Worm (Caenorhabditis elegans) whole organism, late embryonic: ENCODE data around the gene ndab-1.

Experiments
- C38D4.7 ChIP-seq: fragments of 200-800 bp; sonication (Bioruptor generic); optimal IDR thresholded peaks from 2 replicates; lab custom pipeline; 2018; ENCODE audit warnings: mild to moderate bottlenecking, missing genetic modification characterization, moderate library complexity, missing compliant biosample characterization
- K02D7.2 ChIP-seq: sonication (generic microtip); optimal IDR thresholded peaks from 2 replicates; lab custom pipeline; 2017; ENCODE audit warnings: mild to moderate bottlenecking, missing genetic modification characterization, missing compliant biosample characterization
- K09A11.1 ChIP-seq: sonication (generic microtip); optimal IDR thresholded peaks from 2 replicates; lab custom pipeline; 2017; ENCODE audit warnings: antibody characterized with exemption, mild to moderate bottlenecking, missing genetic modification characterization, missing compliant biosample characterization; ENCODE audit not compliant: insufficient read depth
- T23F11.4 ChIP-seq: fragments of 200-800 bp; sonication (Bioruptor generic); optimal IDR thresholded peaks from 2 replicates; lab custom pipeline; 2018; ENCODE audit warnings: mild to moderate bottlenecking, missing genetic modification characterization, missing compliant biosample characterization
- Y22D7AL.16 ChIP-seq: sonication (generic microtip); optimal IDR thresholded peaks from 2 replicates; lab custom pipeline; 2016; ENCODE audit warnings: missing genetic modification characterization, missing compliant biosample characterization
- ceh-14 ChIP-seq: sonication (generic microtip); optimal IDR thresholded peaks from 2 replicates; lab custom pipeline; 2016; ENCODE audit warnings: missing genotype, missing genetic modification characterization, missing compliant biosample characterization
- ceh-2 ChIP-seq: sonication (generic microtip); optimal IDR thresholded peaks from 2 replicates; lab custom pipeline; 2016; ENCODE audit warnings: missing genotype, missing genetic modification characterization, missing compliant biosample characterization
- ceh-24 ChIP-seq: sonication (generic microtip); optimal IDR thresholded peaks from 2 replicates; lab custom pipeline; 2016; ENCODE audit warnings: mild to moderate bottlenecking, missing genetic modification characterization, missing compliant biosample characterization
- ceh-31 ChIP-seq: sonication (generic microtip); optimal IDR thresholded peaks from 2 replicates; lab custom pipeline; 2016; ENCODE audit warnings: missing genetic modification characterization, missing compliant biosample characterization
- ceh-6 ChIP-seq: fragments of 200-800 bp; sonication (Bioruptor generic); optimal IDR thresholded peaks from 2 replicates; lab custom pipeline; 2018; ENCODE audit warnings: mild to moderate bottlenecking, missing genetic modification characterization, missing compliant biosample characterization
- che-1 ChIP-seq: sonication (generic microtip); optimal IDR thresholded peaks from 2 replicates; lab custom pipeline; 2016; ENCODE audit warnings: mild to moderate bottlenecking, missing genetic modification characterization, missing compliant biosample characterization
- dmd-4 ChIP-seq: sonication (generic microtip); optimal IDR thresholded peaks from 2 replicates; lab custom pipeline; 2016; ENCODE audit warnings: borderline replicate concordance, missing genetic modification characterization, missing compliant biosample characterization
- dve-1 ChIP-seq: sonication (generic microtip); optimal IDR thresholded peaks from 2 replicates; lab custom pipeline; 2017; ENCODE audit warnings: antibody characterized with exemption, mild to moderate bottlenecking, missing genetic modification characterization, missing compliant biosample characterization
- eyg-1 ChIP-seq: sonication (generic microtip); optimal IDR thresholded peaks from 2 replicates; lab custom pipeline; 2016; ENCODE audit warnings: missing genotype, missing genetic modification characterization, missing compliant biosample characterization
- fax-1 ChIP-seq: sonication (generic microtip); optimal IDR thresholded peaks from 2 replicates; lab custom pipeline; 2016; ENCODE audit warnings: missing genotype, missing genetic modification characterization, missing compliant biosample characterization
- fkh-10 ChIP-seq: fragments of 150-350 bp; optimal IDR thresholded peaks from 2 replicates; lab custom pipeline; 2014; ENCODE audit warnings: missing biosample characterization, missing genetic modification reagents, missing genetic modification characterization
- hlh-15 ChIP-seq: sonication (generic microtip); optimal IDR thresholded peaks from 2 replicates; lab custom pipeline; 2016; ENCODE audit warnings: missing genetic modification characterization, missing compliant biosample characterization
- hlh-6 ChIP-seq: sonication (generic microtip); optimal IDR thresholded peaks from 2 replicates; lab custom pipeline; 2016; ENCODE audit warnings: missing genotype, missing genetic modification characterization, missing compliant biosample characterization
- hlh-8 ChIP-seq: sonication (generic microtip); optimal IDR thresholded peaks from 2 replicates; lab custom pipeline; 2016; ENCODE audit warnings: missing genotype, missing genetic modification characterization, missing compliant biosample characterization
- lim-6 ChIP-seq: sonication (generic microtip); optimal IDR thresholded peaks from 2 replicates; lab custom pipeline; 2016; ENCODE audit warnings: missing genetic modification characterization, missing compliant biosample characterization
- nfya-1 ChIP-seq: sonication (generic microtip); optimal IDR thresholded peaks from 2 replicates; lab custom pipeline; 2017; ENCODE audit warnings: missing genetic modification characterization, mild to moderate bottlenecking, missing compliant biosample characterization, antibody characterized with exemption, moderate library complexity
- nhr-232 ChIP-seq: sonication (generic microtip); optimal IDR thresholded peaks from 2 replicates; lab custom pipeline; 2016; ENCODE audit warnings: missing genetic modification characterization, missing compliant biosample characterization
- npax-4 ChIP-seq: sonication (generic microtip); optimal IDR thresholded peaks from 2 replicates; lab custom pipeline; 2016; ENCODE audit warnings: missing genetic modification characterization, missing compliant biosample characterization
- pag-3 ChIP-seq: sonication (generic microtip); optimal IDR thresholded peaks from 2 replicates; lab custom pipeline; 2016; ENCODE audit warnings: missing compliant biosample characterization, missing genetic modification characterization, borderline replicate concordance
- pat-9 ChIP-seq: fragments of 200-800 bp; sonication (Bioruptor generic); optimal IDR thresholded peaks from 2 replicates; lab custom pipeline; 2018; ENCODE audit warnings: mild to moderate bottlenecking, missing genetic modification characterization, moderate library complexity, missing compliant biosample characterization
- pax-1 ChIP-seq: fragments of 150-350 bp; optimal IDR thresholded peaks from 2 replicates; lab custom pipeline; 2014; ENCODE audit warnings: missing biosample characterization, missing genetic modification characterization
- pha-2 ChIP-seq: sonication (generic microtip); optimal IDR thresholded peaks from 2 replicates; lab custom pipeline; 2017; ENCODE audit warnings: mild to moderate bottlenecking, missing genetic modification characterization, missing compliant biosample characterization
- pqm-1 ChIP-seq: sonication (generic microtip); optimal IDR thresholded peaks from 2 replicates; lab custom pipeline; 2016; ENCODE audit warnings: missing genetic modification characterization, missing compliant biosample characterization
- pros-1 ChIP-seq: fragments of 150-350 bp; optimal IDR thresholded peaks from 2 replicates; lab custom pipeline; 2014; ENCODE audit warnings: missing biosample characterization, missing genetic modification reagents, missing genetic modification characterization
- ref-2 ChIP-seq: sonication (generic microtip); optimal IDR thresholded peaks from 2 replicates; lab custom pipeline; 2016; ENCODE audit warnings: missing genetic modification characterization, missing compliant biosample characterization
- rnt-1 ChIP-seq: sonication (generic microtip); optimal IDR thresholded peaks from 2 replicates; lab custom pipeline; 2016; ENCODE audit warnings: missing genetic modification characterization, missing compliant biosample characterization
- sox-4 ChIP-seq: sonication (generic microtip); optimal IDR thresholded peaks from 2 replicates; lab custom pipeline; 2017; ENCODE audit warnings: mild to moderate bottlenecking, missing genetic modification characterization, inconsistent platforms, missing compliant biosample characterization
- syd-9 ChIP-seq: sonication (generic microtip); optimal IDR thresholded peaks from 2 replicates; lab custom pipeline; 2016; ENCODE audit warnings: mild to moderate bottlenecking, missing genetic modification characterization, moderate library complexity, missing compliant biosample characterization
- tbx-7 ChIP-seq: sonication (generic microtip); optimal IDR thresholded peaks from 2 replicates; lab custom pipeline; 2016; ENCODE audit warnings: missing genotype, missing genetic modification characterization, missing compliant biosample characterization
- unc-42 ChIP-seq: sonication (generic microtip); optimal IDR thresholded peaks from 2 replicates; lab custom pipeline; 2016; ENCODE audit warnings: missing genotype, missing genetic modification characterization, missing compliant biosample characterization
- unc-55 ChIP-seq: sonication (generic microtip); optimal IDR thresholded peaks from 2 replicates; lab custom pipeline; 2017; ENCODE audit warnings: missing biosample characterization, missing genetic modification reagents, missing genetic modification characterization
- unc-86 ChIP-seq: sonication (generic microtip); optimal IDR thresholded peaks from 2 replicates; lab custom pipeline; 2016; ENCODE audit warnings: missing genetic modification characterization, missing compliant biosample characterization
- zip-5 ChIP-seq: sonication (generic microtip); optimal IDR thresholded peaks from 2 replicates; lab custom pipeline; 2016; ENCODE audit warnings: missing genetic modification characterization, missing compliant biosample characterization
- ztf-16 ChIP-seq: sonication (generic microtip); optimal IDR thresholded peaks from 2 replicates; lab custom pipeline; 2017; ENCODE audit warnings: missing genetic modification characterization, missing compliant biosample characterization

ndab-1 gene

DNA sequence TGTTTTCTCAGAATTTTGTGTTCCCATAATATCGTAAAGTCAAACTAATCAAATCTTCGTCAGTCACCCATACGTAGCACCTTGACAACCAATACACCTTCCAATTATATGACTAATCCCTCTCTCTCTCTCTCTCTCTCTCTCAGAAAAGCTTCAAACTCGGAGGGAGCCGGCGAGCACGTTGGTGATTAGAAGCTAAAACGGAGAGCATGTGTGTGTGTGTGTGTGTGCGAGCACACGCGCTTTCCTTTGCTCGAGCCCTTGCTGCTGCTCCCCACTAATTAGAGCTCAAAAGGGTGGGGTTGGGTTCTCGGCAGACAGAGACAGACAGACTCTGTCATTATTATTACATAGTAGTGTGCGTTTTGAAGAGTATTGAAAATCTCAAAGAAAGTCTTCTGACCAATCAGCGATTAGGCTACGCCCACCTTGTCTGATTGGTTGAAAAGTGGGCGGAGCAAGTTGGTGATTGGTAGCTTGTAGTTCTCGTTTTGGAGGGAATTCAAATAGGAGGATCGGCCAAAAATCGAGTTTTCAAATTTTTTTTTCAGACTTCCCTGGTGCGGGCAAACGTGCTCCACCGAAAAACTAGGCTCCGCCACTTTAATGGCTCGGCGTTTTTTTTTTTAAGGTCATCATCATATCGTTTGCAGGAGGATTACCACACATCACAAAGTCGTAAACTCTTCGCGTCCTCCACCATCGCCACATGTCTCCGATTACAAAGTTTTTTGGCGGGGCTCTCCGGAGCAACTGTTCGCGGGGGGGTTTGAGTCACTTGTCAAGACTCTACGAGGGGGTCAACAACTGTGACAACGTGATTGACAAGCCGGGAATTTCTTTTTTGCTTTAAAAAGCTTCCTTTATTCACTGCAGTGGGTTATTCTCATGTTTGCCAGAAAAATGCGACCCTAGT, 19.8 kb upstream of the ndab-1 start (continued):
- TF ChIP-seq sox-4 (tag; lab: Kevin White, UChicago): peak; percentile 12
- peak; percentile 57 for TF ChIP-seq unc-42
- no peak for TF ChIP-seq pha-2 (tag; lab: Kevin White, UChicago)
- TF ChIP-seq ceh-24 (tag; lab: Kevin White, UChicago): no peak
- TF ChIP-seq Y22D7AL.16: no peak
- peak; percentile 99 for TF ChIP-seq nfya-1
- no peak for TF ChIP-seq nhr-232 (tag; lab: Kevin White, UChicago)
- no peak for TF ChIP-seq lim-6 (tag; lab: Kevin White, UChicago)
- no peak for TF ChIP-seq pat-9 (tag; lab: Kevin White, UChicago)
- no peak for TF ChIP-seq npax-4
- no peak for TF ChIP-seq hlh-15 (tag; lab: Kevin White, UChicago)
- TF ChIP-seq ceh-14: peak; percentile 78
- no peak for TF ChIP-seq pax-1
- no peak for TF ChIP-seq che-1 (tag; lab: Kevin White, UChicago)
- no peak for TF ChIP-seq T23F11.4
- TF ChIP-seq ztf-16 (tag; lab: Kevin White, UChicago): no peak
- TF ChIP-seq hlh-8 (tag; lab: Kevin White, UChicago): no peak

DNA sequence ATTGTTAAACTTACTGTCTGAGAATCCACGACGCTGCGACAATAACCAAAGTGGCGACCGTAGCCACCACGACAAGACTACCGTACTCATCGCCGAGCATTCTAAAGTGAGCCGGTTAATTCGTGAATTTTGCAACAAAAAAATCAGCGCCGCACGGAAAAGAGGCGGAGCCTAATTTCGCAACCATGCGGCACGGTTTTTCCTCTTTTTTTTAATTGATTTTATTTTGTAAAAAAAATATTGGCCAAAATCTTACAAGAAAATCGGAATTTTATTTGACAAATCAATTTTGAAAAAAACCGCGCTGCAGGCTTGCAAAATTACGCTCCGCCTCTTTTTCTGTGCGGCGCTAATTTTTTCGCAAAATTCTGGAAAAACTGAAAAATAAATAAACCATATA, 18.0 kb upstream of the ndab-1 start, which contains the start of gene dolk-1:
TSS of gene dolk-1 (minus strand) at position 101 of the 400 bp plus-strand sequence.
- TF ChIP-seq zip-5 (tag; lab: Kevin White, UChicago) (no peak), hlh-15 (tag; lab: Kevin White, UChicago) (no peak), lim-6 (tag; lab: Kevin White, UChicago) (no peak), C38D4.7 (no peak), pha-2 (tag; lab: Kevin White, UChicago) (no peak), ztf-16 (tag; lab: Kevin White, UChicago) (no peak), unc-42 (no peak), fax-1 (tag; lab: Kevin White, UChicago) (no peak), ceh-31 (tag; lab: Kevin White, UChicago) (no peak), unc-55 (GFP tag; lab: Kevin White, UChicago) (no peak), tbx-7 (no peak), pag-3 (no peak), dmd-4 (no peak), K09A11.1 (tag; lab: Kevin White, UChicago) (no peak), ceh-2 (tag; lab: Kevin White, UChicago) (no peak)

DNA sequence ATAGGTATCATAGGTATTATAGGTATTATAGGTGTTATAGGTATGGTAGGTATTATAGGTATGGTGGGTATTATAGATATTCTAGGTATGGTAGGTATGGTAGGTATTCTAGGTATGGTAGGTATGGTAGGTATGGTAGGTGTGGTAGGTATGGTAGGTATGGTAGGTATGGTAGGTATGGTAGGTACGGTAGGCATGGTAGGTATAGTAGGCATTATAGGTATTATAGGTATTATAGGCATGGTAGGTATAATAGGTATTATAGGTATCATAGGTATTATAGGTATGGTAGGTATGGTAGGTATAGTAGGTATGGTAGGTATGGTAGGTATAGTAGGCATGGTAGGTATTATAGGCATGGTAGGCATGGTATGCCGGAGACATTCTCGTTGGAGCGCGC, 16.4 kb upstream of the ndab-1 start:
- TF ChIP-seq ref-2 (no peak), dve-1 (tag; lab: Kevin White, UChicago) (no peak), K02D7.2 (tag; lab: Kevin White, UChicago) (no peak), rnt-1 (tag; lab: Kevin White, UChicago) (no peak), K09A11.1 (tag; lab: Kevin White, UChicago) (no peak), ceh-6 (GFP tag; lab: Kevin White, UChicago) (no peak), hlh-6 (tag; lab: Kevin White, UChicago) (no peak), unc-86 (tag; lab: Kevin White, UChicago) (no peak), syd-9 (tag; lab: Kevin White, UChicago) (no peak), eyg-1 (tag; lab: Kevin White, UChicago) (no peak), C38D4.7 (no peak), fkh-10 (GFP tag; lab: Kevin White, UChicago) (no peak), lim-6 (tag; lab: Kevin White, UChicago) (no peak), pros-1 (tag; lab: Kevin White, UChicago) (no peak), npax-4 (no peak), pag-3 (no peak), pqm-1 (tag; lab: Kevin White, UChicago) (no peak)
